Worm (Caenorhabditis elegans) whole organism, early embryonic: ENCODE data around the gene ddr-1.

Experiments used
- B0310.2 ChIP-seq: sonication (generic microtip); optimal IDR thresholded peaks from 2 replicates; lab custom pipeline; 2016; ENCODE audit warnings: mild to moderate bottlenecking, missing genetic modification characterization, missing compliant biosample characterization
- F13C5.2 ChIP-seq: sonication (generic microtip); optimal IDR thresholded peaks from 2 replicates; lab custom pipeline; 2017; ENCODE audit warnings: mild to moderate bottlenecking, missing genetic modification characterization, inconsistent platforms, missing compliant biosample characterization
- aly-1 ChIP-seq: sonication (generic microtip); optimal IDR thresholded peaks from 2 replicates; lab custom pipeline; 2016; ENCODE audit warnings: missing genetic modification characterization, missing compliant biosample characterization
- ama-1 ChIP-seq: fragments of 150-350 bp; optimal IDR thresholded peaks from 2 replicates; lab custom pipeline; 2014
- ceh-13 ChIP-seq: fragments of 200-800 bp; sonication (Bioruptor generic); optimal IDR thresholded peaks from 2 replicates; lab custom pipeline; 2018; ENCODE audit warnings: mild to moderate bottlenecking, missing genetic modification characterization, missing compliant biosample characterization
- ceh-36 ChIP-seq: sonication (generic microtip); optimal IDR thresholded peaks from 2 replicates; lab custom pipeline; 2016; ENCODE audit warnings: missing genetic modification characterization, inconsistent platforms, missing compliant biosample characterization
- ets-7 ChIP-seq: sonication (generic microtip); optimal IDR thresholded peaks from 2 replicates; lab custom pipeline; 2016; ENCODE audit warnings: missing genotype, missing genetic modification characterization, missing compliant biosample characterization
- flt-1 ChIP-seq: fragments of 200-800 bp; sonication (Bioruptor generic); IDR thresholded peaks from 2 replicates; pipeline ENCODE4 v1.3.6; 2022; ENCODE audit warnings: missing genetic modification characterization, missing compliant biosample characterization
- hmbx-1 ChIP-seq: sonication (generic microtip); optimal IDR thresholded peaks from 2 replicates; lab custom pipeline; 2016; ENCODE audit warnings: mild to moderate bottlenecking, missing genetic modification characterization, missing compliant biosample characterization
- hmg-4 ChIP-seq: fragments of 200-800 bp; sonication (Bioruptor generic); optimal IDR thresholded peaks from 2 replicates; lab custom pipeline; 2018; ENCODE audit warnings: mild to moderate bottlenecking, missing genetic modification characterization, missing compliant biosample characterization
- hnd-1 ChIP-seq: sonication (generic microtip); optimal IDR thresholded peaks from 2 replicates; lab custom pipeline; 2016; ENCODE audit warnings: missing genetic modification characterization, missing compliant biosample characterization
- pes-1 ChIP-seq: fragments of 200-800 bp; sonication (Bioruptor generic); IDR thresholded peaks from 2 replicates; pipeline ENCODE4 v1.3.6; 2022; ENCODE audit warnings: missing genetic modification reagents, missing genetic modification characterization, missing compliant biosample characterization
- scrt-1 ChIP-seq: fragments of 200-800 bp; sonication (Bioruptor generic); IDR thresholded peaks from 2 replicates; pipeline ENCODE4 v1.3.6; 2022; ENCODE audit warnings: missing genetic modification characterization, missing compliant biosample characterization
- sea-1 ChIP-seq: fragments of 200-800 bp; sonication (Bioruptor generic); conservative IDR thresholded peaks from 2 replicates; pipeline ENCODE4 v1.3.6; 2022; ENCODE audit warnings: missing genetic modification characterization, missing compliant biosample characterization
- tbx-11 ChIP-seq: fragments of 200-800 bp; sonication (Bioruptor generic); IDR thresholded peaks from 2 replicates; pipeline ENCODE4 v1.3.6; 2022; ENCODE audit warnings: missing genetic modification characterization, missing compliant biosample characterization
- tbx-37 ChIP-seq: fragments of 200-800 bp; sonication (Bioruptor generic); conservative IDR thresholded peaks from 2 replicates; pipeline ENCODE4 v1.3.6; 2022; ENCODE audit warnings: missing genetic modification reagents, missing genetic modification characterization, missing compliant biosample characterization
- tra-4 ChIP-seq: sonication (generic microtip); optimal IDR thresholded peaks from 2 replicates; lab custom pipeline; 2017; ENCODE audit warnings: missing genetic modification characterization, missing compliant biosample characterization

The ddr-1 gene

DNA sequence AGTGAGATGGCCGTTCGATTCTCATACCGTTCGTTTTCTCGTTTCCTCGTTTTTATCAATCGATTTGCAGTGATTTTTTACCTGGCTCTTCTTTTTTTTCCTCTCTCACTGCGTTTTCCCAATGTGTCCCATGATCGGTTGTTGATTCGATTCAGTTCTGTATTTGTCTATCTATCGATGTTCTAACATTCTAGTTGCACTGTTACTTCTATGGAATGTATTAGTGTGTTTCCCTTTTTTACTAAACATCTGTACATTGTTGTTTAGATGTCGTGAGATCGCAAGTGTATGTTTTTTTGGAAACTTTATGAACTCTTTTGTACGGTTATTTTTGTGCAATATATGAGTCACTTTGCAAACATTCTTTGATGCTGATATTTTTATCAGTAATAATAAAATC is 16.6 kb downstream of the ddr-1 start:
- TF ChIP-seq ets-7 (tag; lab: Kevin White, UChicago), result no peak
- no peak for TF ChIP-seq hnd-1 (tag; lab: Kevin White, UChicago)

- TF ChIP-seq B0310.2 (tag; lab: Kevin White, UChicago), result no peak
- TF ChIP-seq ets-7 (tag; lab: Kevin White, UChicago), result no peak
- TF ChIP-seq ama-1, result no peak
- no peak for TF ChIP-seq tbx-11 (GFP tag; lab: Robert Waterston, UW)
Measured at ce11 chrX:5478875-5479274, 17.8 kb downstream of the ddr-1 start.

DNA sequence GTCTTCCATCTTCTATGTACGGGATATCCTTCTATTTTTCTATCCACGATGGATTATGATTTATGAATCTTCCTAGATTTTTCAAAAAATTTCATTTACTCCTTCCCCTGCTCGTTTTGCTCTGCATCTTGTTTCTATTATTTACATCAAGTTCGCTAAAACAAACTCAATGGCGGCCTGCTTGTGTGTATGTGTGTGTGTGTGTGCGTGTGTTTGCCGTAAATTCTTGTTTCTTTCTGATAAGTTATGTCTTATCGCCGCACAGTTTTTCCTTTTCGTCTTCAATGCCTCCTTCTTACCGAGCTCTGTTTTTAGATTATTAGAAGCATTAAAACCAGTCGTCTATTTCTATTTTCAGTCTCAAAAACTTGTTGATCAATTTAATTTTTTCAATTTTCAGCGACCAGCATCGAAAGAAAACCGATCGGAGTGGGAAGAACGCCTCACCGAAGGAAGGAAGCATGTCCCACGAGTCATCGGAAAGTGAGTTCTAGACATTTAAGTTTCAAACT is 18.3 kb downstream of the ddr-1 start, which contains the start of gene dlg-1:
dlg-1 (plus strand) TSS at position 401 of the 512 bp plus-strand sequence.
- no peak for TF ChIP-seq hmg-4 (GFP tag; lab: Kevin White, UChicago)
- TF ChIP-seq sea-1 (GFP tag; lab: Robert Waterston, UW), result no peak
- TF ChIP-seq ets-7 (tag; lab: Kevin White, UChicago), result no peak
- no peak for TF ChIP-seq tbx-37 (GFP tag; lab: Robert Waterston, UW)
- no peak for TF ChIP-seq scrt-1 (GFP tag; lab: Robert Waterston, UW)
- TF ChIP-seq hnd-1 (tag; lab: Kevin White, UChicago), result no peak
- TF ChIP-seq aly-1, result no peak
- no peak for TF ChIP-seq ama-1
- no peak for TF ChIP-seq ceh-13

DNA sequence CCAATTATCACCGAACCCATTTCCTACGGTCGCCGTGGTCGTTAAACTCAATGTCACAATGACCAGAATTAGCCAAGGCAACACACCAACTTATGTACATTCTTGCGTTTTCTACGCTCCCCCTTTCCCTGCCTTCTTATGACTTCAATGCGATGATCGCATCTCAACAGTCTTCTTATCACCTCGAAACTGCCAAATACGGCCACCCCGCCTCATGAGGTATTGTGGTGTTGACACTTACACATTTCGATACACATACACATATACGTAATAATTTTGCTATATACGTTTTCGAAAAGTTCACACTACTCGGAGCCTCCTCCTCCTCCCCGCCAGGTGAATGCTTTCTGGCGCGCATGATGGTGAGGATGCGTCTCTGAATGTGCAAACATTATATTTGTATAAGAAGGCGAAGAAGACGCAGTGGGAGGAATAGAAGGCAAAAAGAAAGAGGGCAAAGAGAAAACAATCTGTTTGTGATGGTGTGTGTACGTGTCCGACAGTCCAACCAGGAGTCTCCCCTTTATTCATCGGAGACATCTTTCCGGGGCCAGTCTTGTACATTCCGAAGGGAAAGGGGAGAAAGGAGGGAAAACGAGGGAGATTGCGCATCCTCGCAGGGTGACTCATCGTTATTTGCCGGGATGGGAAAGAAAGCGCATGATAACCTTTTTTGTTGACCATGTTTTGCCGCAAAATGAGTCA is 19.0 kb downstream of the ddr-1 start:
- TF ChIP-seq aly-1 (no peak), B0310.2 (tag; lab: Kevin White, UChicago) (peak; percentile 65), tbx-37 (GFP tag; lab: Robert Waterston, UW) (peak; percentile 34; the same call in 1 of the 2 replicates), hmg-4 (GFP tag; lab: Kevin White, UChicago) (peak; percentile 54)

- TF ChIP-seq aly-1 (no peak), sea-1 (GFP tag; lab: Robert Waterston, UW) (0 out of 2 replicates have a peak, but pooled peaks have one; percentile 12), ceh-36 (peak; percentile 43), hmg-4 (GFP tag; lab: Kevin White, UChicago) (no peak), flt-1 (GFP tag; lab: Robert Waterston, UW) (0 out of 2 replicates have a peak, but pooled peaks have one; percentile 45), pes-1 (peak; percentile 62; the same call in 1 of the 2 replicates), tbx-37 (GFP tag; lab: Robert Waterston, UW) (peak; percentile 29; the same call in 1 of the 2 replicates)
Measured at ce11 chrX:5485284-5485927, 24.4 kb downstream of the ddr-1 start.

- TF ChIP-seq flt-1 (GFP tag; lab: Robert Waterston, UW), result no peak
- no peak for TF ChIP-seq ceh-36
- TF ChIP-seq hnd-1 (tag; lab: Kevin White, UChicago), result no peak
- no peak for TF ChIP-seq aly-1
- TF ChIP-seq sea-1 (GFP tag; lab: Robert Waterston, UW), result no peak
- no peak for TF ChIP-seq hmg-4 (GFP tag; lab: Kevin White, UChicago)
- no peak for TF ChIP-seq scrt-1 (GFP tag; lab: Robert Waterston, UW)
- TF ChIP-seq hmbx-1 (tag; lab: Kevin White, UChicago), result no peak
- no peak for TF ChIP-seq ceh-13
- no peak for TF ChIP-seq ets-7 (tag; lab: Kevin White, UChicago)
- TF ChIP-seq B0310.2 (tag; lab: Kevin White, UChicago), result no peak
- no peak for TF ChIP-seq tra-4
- TF ChIP-seq ama-1, result no peak
Measured at ce11 chrX:5485931-5486537, 25.0 kb downstream of the ddr-1 start, which contains the start of gene C25F6.1. C25F6.1 (plus strand) TSS chrX:5486487.

- no peak for TF ChIP-seq F13C5.2
- no peak for TF ChIP-seq tbx-11 (GFP tag; lab: Robert Waterston, UW)
- TF ChIP-seq ceh-13, result no peak
- TF ChIP-seq hnd-1 (tag; lab: Kevin White, UChicago), result no peak
- no peak for TF ChIP-seq ama-1
- no peak for TF ChIP-seq tra-4
- TF ChIP-seq ceh-36, result no peak
- TF ChIP-seq aly-1, result no peak
- no peak for TF ChIP-seq B0310.2 (tag; lab: Kevin White, UChicago)
- TF ChIP-seq flt-1 (GFP tag; lab: Robert Waterston, UW), result no peak
Measured at ce11 chrX:5488867-5489266, 27.8 kb downstream of the ddr-1 start.

DNA sequence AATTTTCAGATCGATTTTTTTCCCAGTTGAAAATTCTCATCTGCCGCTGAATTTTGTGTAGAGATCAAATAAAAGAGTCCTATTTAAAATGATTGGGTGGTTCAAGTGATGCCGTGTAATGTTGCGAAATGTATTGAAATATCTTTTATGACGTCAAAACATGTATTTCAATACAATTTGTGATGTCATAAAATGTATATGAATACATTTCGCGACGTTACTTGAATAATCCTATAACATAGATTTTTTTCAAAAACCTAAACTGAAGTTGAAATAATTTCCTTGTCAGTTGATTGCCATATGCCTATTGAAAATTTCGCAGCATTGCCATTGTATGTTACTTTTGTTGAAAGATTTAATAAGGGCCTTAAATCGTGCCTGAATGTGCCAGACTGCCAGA is 28.5 kb downstream of the ddr-1 start, which contains the start of gene F55D1.1:
F55D1.1 (plus strand) TSS at position 301 of the 400 bp plus-strand sequence.
- TF ChIP-seq hmbx-1 (tag; lab: Kevin White, UChicago) (no peak), flt-1 (GFP tag; lab: Robert Waterston, UW) (no peak), ceh-36 (no peak), tbx-11 (GFP tag; lab: Robert Waterston, UW) (no peak), pes-1 (no peak), hmg-4 (GFP tag; lab: Kevin White, UChicago) (no peak), scrt-1 (GFP tag; lab: Robert Waterston, UW) (no peak), aly-1 (no peak)
